Fruit fly (Drosophila melanogaster) whole organism: ENCODE results near the gene Or7a.

Experiments used
- CG8478 ChIP-seq: fragments of >200 bp; optimal IDR thresholded peaks from 2 replicates; lab custom pipeline; 2018; ENCODE audit warnings: inconsistent platforms
- Dll ChIP-seq: fragments of >200 bp; optimal IDR thresholded peaks from 2 replicates; lab custom pipeline; 2017
- EcR ChIP-seq, 2 experiments: fragments of >200 bp; optimal IDR thresholded peaks; 2 replicates each; lab custom pipeline; 2017; ENCODE audit warnings: missing biosample characterization in 2 of 2, missing genetic modification characterization in 2 of 2, missing genetic modification reagents in 2 of 2
- pan ChIP-seq: fragments of >200 bp; optimal IDR thresholded peaks from 2 replicates; lab custom pipeline; 2017
- psq ChIP-seq: fragments of >200 bp; optimal IDR thresholded peaks from 2 replicates; lab custom pipeline; 2017
- usp ChIP-seq: fragments of >200 bp; optimal IDR thresholded peaks from 2 replicates; lab custom pipeline; 2017; ENCODE audit warnings: missing biosample characterization, missing genetic modification characterization, mixed read lengths

The Or7a gene

dm6 chrX:8196157-8196526 lies 30.6 kb upstream of the Or7a start:
- TF ChIP-seq psq (lab: Kevin White, UChicago) (no peak), pan (lab: Kevin White, UChicago) (no peak), EcR (GFP tag; optimal IDR thresholded peaks at IDR 0.05; lab: Kevin White, UChicago) (no peak), Dll (lab: Kevin White, UChicago) (no peak), usp (GFP tag; lab: Kevin White, UChicago) (no peak), CG8478 (lab: Kevin White, UChicago) (no peak)

dm6 chrX:8195449-8196156 lies 30.1 kb upstream of the Or7a start:
- TF ChIP-seq Dll (lab: Kevin White, UChicago), result no peak
- TF ChIP-seq psq (lab: Kevin White, UChicago), result no peak
- TF ChIP-seq usp (GFP tag; lab: Kevin White, UChicago), result no peak
- TF ChIP-seq EcR (GFP tag; optimal IDR thresholded peaks at IDR 0.05; lab: Kevin White, UChicago), result no peak
- TF ChIP-seq pan (lab: Kevin White, UChicago), result no peak
- TF ChIP-seq CG8478 (lab: Kevin White, UChicago), result no peak

- TF ChIP-seq psq (lab: Kevin White, UChicago), result no peak
- TF ChIP-seq EcR (GFP tag; optimal IDR thresholded peaks at IDR 0.05; lab: Kevin White, UChicago), result no peak
- TF ChIP-seq CG8478 (lab: Kevin White, UChicago), result no peak
- TF ChIP-seq Dll (lab: Kevin White, UChicago), result no peak
- TF ChIP-seq pan (lab: Kevin White, UChicago), result no peak
- TF ChIP-seq usp (GFP tag; lab: Kevin White, UChicago), result no peak
Measured at dm6 chrX:8194559-8194958, 29.1 kb upstream of the Or7a start.

dm6 chrX:8193017-8193556 lies 27.6 kb upstream of the Or7a start:
- TF ChIP-seq usp (GFP tag; lab: Kevin White, UChicago), result no peak
- no peak for TF ChIP-seq EcR (GFP tag; optimal IDR thresholded peaks at IDR 0.05; lab: Kevin White, UChicago)
- TF ChIP-seq psq (lab: Kevin White, UChicago), result no peak
- no peak for TF ChIP-seq pan (lab: Kevin White, UChicago)
- TF ChIP-seq Dll (lab: Kevin White, UChicago), result no peak
- no peak for TF ChIP-seq CG8478 (lab: Kevin White, UChicago)

dm6 chrX:8192191-8192590 lies 26.7 kb upstream of the Or7a start:
- TF ChIP-seq Dll (lab: Kevin White, UChicago) (no peak), CG8478 (lab: Kevin White, UChicago) (no peak), psq (lab: Kevin White, UChicago) (no peak), pan (lab: Kevin White, UChicago) (no peak), usp (GFP tag; lab: Kevin White, UChicago) (no peak), EcR (GFP tag; optimal IDR thresholded peaks at IDR 0.05; lab: Kevin White, UChicago) (no peak)

- TF ChIP-seq usp (GFP tag; lab: Kevin White, UChicago) (no peak), EcR (GFP tag; optimal IDR thresholded peaks at IDR 0.05; lab: Kevin White, UChicago) (no peak), pan (lab: Kevin White, UChicago) (no peak), psq (lab: Kevin White, UChicago) (no peak), CG8478 (lab: Kevin White, UChicago) (no peak), Dll (lab: Kevin White, UChicago) (no peak)
Measured at dm6 chrX:8179858-8180257, 14.3 kb upstream of the Or7a start.

dm6 chrX:8178989-8179388 lies 13.5 kb upstream of the Or7a start:
- TF ChIP-seq usp (GFP tag; lab: Kevin White, UChicago) (no peak), pan (lab: Kevin White, UChicago) (no peak), Dll (lab: Kevin White, UChicago) (no peak), EcR (GFP tag; optimal IDR thresholded peaks at IDR 0.05; lab: Kevin White, UChicago) (no peak), CG8478 (lab: Kevin White, UChicago) (no peak), psq (lab: Kevin White, UChicago) (no peak)

- no peak for TF ChIP-seq usp (GFP tag; lab: Kevin White, UChicago)
- no peak for TF ChIP-seq Dll (lab: Kevin White, UChicago)
- no peak for TF ChIP-seq EcR (GFP tag; optimal IDR thresholded peaks at IDR 0.05; lab: Kevin White, UChicago)
- no peak for TF ChIP-seq psq (lab: Kevin White, UChicago)
- no peak for TF ChIP-seq pan (lab: Kevin White, UChicago)
- TF ChIP-seq CG8478 (lab: Kevin White, UChicago), result no peak
Measured at dm6 chrX:8178165-8178955, 12.9 kb upstream of the Or7a start, which contains the start of gene sdt. sdt (plus strand) TSS chrX:8178549.

- TF ChIP-seq Dll (lab: Kevin White, UChicago), result no peak
- TF ChIP-seq pan (lab: Kevin White, UChicago), result no peak
- TF ChIP-seq EcR (GFP tag; optimal IDR thresholded peaks at IDR 0.05; lab: Kevin White, UChicago), result no peak
Measured at dm6 chrX:8177742-8178141, 12.2 kb upstream of the Or7a start.

dm6 chrX:8177030-8177349 lies 11.5 kb upstream of the Or7a start, which contains the start of gene slpr:
slpr (minus strand) TSS chrX:8177185.
- TF ChIP-seq pan (lab: Kevin White, UChicago) (no peak), CG8478 (lab: Kevin White, UChicago) (no peak), EcR (GFP tag; optimal IDR thresholded peaks at IDR 0.05; lab: Kevin White, UChicago) (no peak), Dll (lab: Kevin White, UChicago) (no peak), usp (GFP tag; lab: Kevin White, UChicago) (no peak), psq (lab: Kevin White, UChicago) (no peak)
